Worm (Caenorhabditis elegans) whole organism, mixed stage, embryonic: ENCODE data around the gene T27C5.12.
A peak's percentile ranks its signal among the peaks of the same experiment; 100 is the strongest.
"Not testable (repeated sequence)": the region's sequence is repeated elsewhere in the genome, so short reads cannot be mapped to it uniquely, and the experiment has no call there.

Source experiments
- M03D4.4 ChIP-seq: sonication (generic microtip); optimal IDR thresholded peaks from 2 replicates; lab custom pipeline; 2017; ENCODE audit warnings: mild to moderate bottlenecking, missing genetic modification characterization, missing compliant biosample characterization
- bed-3 ChIP-seq: fragments of 200-800 bp; sonication (Bioruptor generic); optimal IDR thresholded peaks from 3 replicates; lab custom pipeline; 2018; ENCODE audit warnings: mild to moderate bottlenecking, missing genetic modification characterization, moderate library complexity, missing compliant biosample characterization
- blmp-1 ChIP-seq: fragments of 150-350 bp; optimal IDR thresholded peaks from 2 replicates; lab custom pipeline; 2014; ENCODE audit warnings: missing biosample characterization, missing genetic modification characterization
- ceh-39 ChIP-seq: fragments of 150-350 bp; optimal IDR thresholded peaks from 2 replicates; lab custom pipeline; 2014; ENCODE audit warnings: missing biosample characterization, missing genetic modification characterization
- ceh-43 ChIP-seq: fragments of 200-800 bp; sonication (Bioruptor generic); optimal IDR thresholded peaks from 2 replicates; lab custom pipeline; 2018; ENCODE audit warnings: mild to moderate bottlenecking, missing genetic modification characterization, moderate library complexity, missing compliant biosample characterization
- ceh-83 ChIP-seq: fragments of 200-800 bp; sonication (Bioruptor generic); optimal IDR thresholded peaks from 2 replicates; lab custom pipeline; 2018; ENCODE audit warnings: mild to moderate bottlenecking, missing genetic modification characterization, missing compliant biosample characterization
- ces-1 ChIP-seq: fragments of 150-350 bp; optimal IDR thresholded peaks from 2 replicates; lab custom pipeline; 2014; ENCODE audit warnings: missing biosample characterization, missing genetic modification reagents, missing genetic modification characterization
- cnd-1 ChIP-seq: fragments of 200-800 bp; sonication (Bioruptor generic); optimal IDR thresholded peaks from 2 replicates; lab custom pipeline; 2018; ENCODE audit warnings: mild to moderate bottlenecking, missing genetic modification characterization, missing compliant biosample characterization
- drap-1 ChIP-seq: fragments of 200-800 bp; sonication (Bioruptor generic); optimal IDR thresholded peaks from 3 replicates; lab custom pipeline; 2018; ENCODE audit warnings: mild to moderate bottlenecking, missing genetic modification characterization, missing compliant biosample characterization
- elt-1 ChIP-seq: sonication (generic microtip); optimal IDR thresholded peaks from 2 replicates; lab custom pipeline; 2017; ENCODE audit warnings: missing genetic modification characterization, mild to moderate bottlenecking, missing compliant biosample characterization, antibody characterized with exemption, moderate library complexity, borderline replicate concordance; ENCODE audit not compliant: insufficient read depth
- elt-3 ChIP-seq: fragments of 150-350 bp; optimal IDR thresholded peaks from 2 replicates; lab custom pipeline; 2014; ENCODE audit warnings: missing biosample characterization, missing genetic modification characterization
- flh-1 ChIP-seq: fragments of 200-800 bp; sonication (Bioruptor generic); optimal IDR thresholded peaks from 2 replicates; lab custom pipeline; 2018; ENCODE audit warnings: mild to moderate bottlenecking, missing genetic modification characterization, moderate library complexity, missing compliant biosample characterization
- ham-2 ChIP-seq: fragments of 200-800 bp; sonication (Bioruptor generic); optimal IDR thresholded peaks from 2 replicates; lab custom pipeline; 2018; ENCODE audit warnings: mild to moderate bottlenecking, missing genetic modification characterization, missing compliant biosample characterization
- hlh-1 ChIP-seq: fragments of 150-350 bp; optimal IDR thresholded peaks from 2 replicates; lab custom pipeline; 2014; ENCODE audit warnings: missing biosample characterization, missing genetic modification reagents, missing genetic modification characterization
- lin-13 ChIP-seq: fragments of 150-350 bp; optimal IDR thresholded peaks from 2 replicates; lab custom pipeline; 2014; ENCODE audit warnings: missing biosample characterization, missing genetic modification characterization
- lin-32 ChIP-seq: fragments of 200-800 bp; sonication (Bioruptor generic); optimal IDR thresholded peaks from 2 replicates; lab custom pipeline; 2018; ENCODE audit warnings: mild to moderate bottlenecking, missing genetic modification characterization, missing compliant biosample characterization
- lsy-2 ChIP-seq: fragments of 150-350 bp; optimal IDR thresholded peaks from 2 replicates; lab custom pipeline; 2014; ENCODE audit warnings: missing biosample characterization, missing genetic modification characterization
- mab-5 ChIP-seq: fragments of 150-350 bp; optimal IDR thresholded peaks from 2 replicates; lab custom pipeline; 2014; ENCODE audit warnings: missing biosample characterization, missing genetic modification characterization
- mep-1 ChIP-seq: fragments of 150-350 bp; optimal IDR thresholded peaks from 2 replicates; lab custom pipeline; 2017; ENCODE audit warnings: missing biosample characterization, missing genetic modification reagents, missing genetic modification characterization, inconsistent platforms
- nhr-12 ChIP-seq: fragments of 150-350 bp; optimal IDR thresholded peaks from 2 replicates; lab custom pipeline; 2014; ENCODE audit warnings: missing biosample characterization, missing genetic modification characterization
- nhr-2 ChIP-seq: fragments of 150-350 bp; optimal IDR thresholded peaks from 2 replicates; lab custom pipeline; 2014; ENCODE audit warnings: missing biosample characterization, missing genetic modification characterization
- nhr-237 ChIP-seq: fragments of 150-350 bp; optimal IDR thresholded peaks from 2 replicates; lab custom pipeline; 2014; ENCODE audit warnings: missing biosample characterization, missing genetic modification characterization
- nhr-28 ChIP-seq: fragments of 150-350 bp; optimal IDR thresholded peaks from 2 replicates; lab custom pipeline; 2014; ENCODE audit warnings: missing biosample characterization, missing genetic modification characterization
- nhr-76 ChIP-seq: sonication (generic microtip); optimal IDR thresholded peaks from 2 replicates; lab custom pipeline; 2017; ENCODE audit warnings: missing biosample characterization, missing genetic modification characterization
- pha-4 ChIP-seq: fragments of 150-350 bp; optimal IDR thresholded peaks from 2 replicates; lab custom pipeline; 2018; ENCODE audit warnings: missing biosample characterization, missing genetic modification reagents, missing genetic modification characterization
- sem-2 ChIP-seq: fragments of 200-800 bp; sonication (Bioruptor generic); optimal IDR thresholded peaks from 2 replicates; lab custom pipeline; 2018; ENCODE audit warnings: mild to moderate bottlenecking, missing genetic modification characterization, missing compliant biosample characterization
- snpc-4 ChIP-seq: fragments of 150-350 bp; optimal IDR thresholded peaks from 2 replicates; lab custom pipeline; 2014; ENCODE audit warnings: missing biosample characterization, missing genetic modification characterization
- sptf-1 ChIP-seq: sonication (generic microtip); optimal IDR thresholded peaks from 2 replicates; lab custom pipeline; 2017; ENCODE audit warnings: mild to moderate bottlenecking, missing genetic modification characterization, moderate library complexity, missing compliant biosample characterization
- unc-120 ChIP-seq: sonication (generic microtip); optimal IDR thresholded peaks from 2 replicates; lab custom pipeline; 2017; ENCODE audit warnings: missing genetic modification characterization, missing compliant biosample characterization; ENCODE audit not compliant: poor library complexity, severe bottlenecking
- unc-39 ChIP-seq: fragments of 150-350 bp; optimal IDR thresholded peaks from 2 replicates; lab custom pipeline; 2014; ENCODE audit warnings: missing biosample characterization, missing genetic modification characterization
- unc-62 ChIP-seq: fragments of 150-350 bp; optimal IDR thresholded peaks from 2 replicates; lab custom pipeline; 2014; ENCODE audit warnings: missing biosample characterization, missing genetic modification reagents, missing genetic modification characterization

Gene T27C5.12

DNA sequence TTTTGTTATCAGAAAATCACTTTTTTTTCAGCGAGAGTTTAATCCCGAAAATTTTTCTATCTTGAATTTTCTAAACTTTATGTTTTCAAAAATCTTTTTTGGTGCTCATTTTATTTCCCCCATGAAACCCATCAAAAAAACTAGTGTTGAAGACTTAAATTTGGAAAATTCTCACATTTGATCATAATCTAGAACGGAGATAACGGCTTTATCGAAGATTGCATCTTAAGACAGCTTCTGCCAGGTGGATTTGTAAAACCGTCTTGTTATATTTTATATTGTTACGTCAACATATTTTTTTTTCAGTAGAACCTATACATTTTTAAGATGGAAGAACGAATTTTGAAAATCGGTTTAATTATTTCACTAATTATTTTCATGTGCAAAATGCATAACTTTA lies at the start of gene T27C5.12:
Gene T27C5.12 (plus strand): TSS at position 301 of the 400 bp plus-strand sequence.
- TF ChIP-seq nhr-237 (no peak), hlh-1 (tag; lab: Kevin White, UChicago) (no peak), ceh-43 (GFP tag; lab: Kevin White, UChicago) (no peak), cnd-1 (tag; lab: Kevin White, UChicago) (no peak), unc-39 (no peak), unc-120 (no peak), sptf-1 (tag; lab: Kevin White, UChicago) (no peak), blmp-1 (no peak), flh-1 (GFP tag; lab: Kevin White, UChicago) (no peak), ceh-39 (tag; lab: Kevin White, UChicago) (no peak), snpc-4 (no peak), unc-62 (GFP tag; lab: Kevin White, UChicago) (no peak), lin-32 (no peak), nhr-28 (no peak), bed-3 (GFP tag; lab: Kevin White, UChicago) (no peak), mab-5 (no peak), ces-1 (GFP tag; lab: Kevin White, UChicago) (no peak), pha-4 (no peak), nhr-76 (tag; lab: Kevin White, UChicago) (no peak)
- TF ChIP-seq, all 35 proteins: peak for 0

DNA sequence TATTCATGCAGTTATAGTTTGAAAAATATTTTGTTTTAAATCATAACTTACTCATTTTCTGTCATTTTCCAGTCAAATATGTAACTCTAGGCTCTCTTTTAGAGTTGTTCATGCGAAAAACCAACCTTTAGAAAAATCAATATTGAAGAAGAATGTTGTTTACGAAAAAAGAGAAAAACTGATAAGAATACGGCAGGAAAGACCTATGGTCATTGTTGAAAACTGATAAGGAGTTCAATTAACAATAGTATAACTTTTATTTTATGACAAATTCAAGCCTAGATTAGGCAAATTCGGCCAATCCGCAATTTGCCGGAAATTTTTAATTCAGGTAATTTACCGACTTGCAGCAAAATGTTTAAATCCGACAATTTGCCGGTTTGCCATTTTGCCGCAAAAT lies 38.4 kb upstream of the T27C5.12 start, which contains the start of gene Y20C6A.1:
Gene Y20C6A.1 (minus strand): TSS at position 107 of the 400 bp plus-strand sequence.
- TF ChIP-seq sem-2 (GFP tag; lab: Kevin White, UChicago) = no peak
- TF ChIP-seq nhr-2 (tag; lab: Kevin White, UChicago) = no peak

DNA sequence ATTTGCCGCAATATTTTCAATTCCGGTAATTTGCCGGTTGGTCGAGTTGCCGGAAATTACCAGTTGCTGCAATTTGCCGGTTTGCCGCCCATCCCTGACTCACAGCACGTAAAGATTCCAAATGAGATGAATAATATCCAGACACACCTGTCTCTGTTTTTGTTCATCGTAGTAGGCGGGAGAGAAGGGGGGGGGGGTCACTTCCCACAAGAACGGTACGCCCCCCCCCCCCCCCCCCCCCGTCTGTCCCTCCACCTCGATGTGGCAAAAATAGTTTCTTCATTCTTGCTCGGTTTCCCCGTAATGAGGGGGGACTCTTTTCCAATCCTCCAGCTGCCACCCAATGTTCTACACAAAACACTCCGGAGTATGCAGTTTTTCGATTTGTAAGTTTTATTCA lies 37.9 kb upstream of the T27C5.12 start, which contains the start of gene fbxb-7:
Gene fbxb-7 (plus strand): TSS at position 267 of the 400 bp plus-strand sequence.
- no peak for TF ChIP-seq ceh-39 (tag; lab: Kevin White, UChicago)
- TF ChIP-seq drap-1 (GFP tag; lab: Kevin White, UChicago) = peak; percentile 53

DNA sequence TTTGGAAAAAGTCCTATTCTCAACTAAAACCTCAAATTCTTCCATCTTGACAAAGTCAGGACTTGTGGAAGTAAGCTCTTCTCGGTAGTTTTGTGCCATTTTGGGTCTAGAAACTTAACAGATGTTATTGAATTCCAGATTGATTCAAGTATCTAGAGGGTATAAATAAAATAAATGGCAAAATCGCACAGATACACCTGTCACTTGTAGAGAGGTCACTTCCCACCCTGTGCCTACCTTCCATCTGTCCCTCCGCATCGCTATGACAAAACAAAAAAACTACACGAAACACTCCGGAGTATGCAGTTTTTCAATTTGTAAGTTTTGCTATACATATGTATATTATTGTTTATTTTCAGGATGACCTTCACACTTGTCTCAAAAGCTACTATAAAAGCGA lies 35.1 kb upstream of the T27C5.12 start, which contains the start of gene Y20C6A.4:
Gene Y20C6A.4 (plus strand): TSS at position 301 of the 400 bp plus-strand sequence.
- no peak for TF ChIP-seq nhr-76 (tag; lab: Kevin White, UChicago)
- no peak for TF ChIP-seq nhr-237
- TF ChIP-seq M03D4.4 (tag; lab: Kevin White, UChicago) = no peak
- no peak for TF ChIP-seq mep-1 (tag; lab: Kevin White, UChicago)
- no peak for TF ChIP-seq ces-1 (GFP tag; lab: Kevin White, UChicago)
- TF ChIP-seq nhr-12 (tag; lab: Kevin White, UChicago) = no peak

DNA sequence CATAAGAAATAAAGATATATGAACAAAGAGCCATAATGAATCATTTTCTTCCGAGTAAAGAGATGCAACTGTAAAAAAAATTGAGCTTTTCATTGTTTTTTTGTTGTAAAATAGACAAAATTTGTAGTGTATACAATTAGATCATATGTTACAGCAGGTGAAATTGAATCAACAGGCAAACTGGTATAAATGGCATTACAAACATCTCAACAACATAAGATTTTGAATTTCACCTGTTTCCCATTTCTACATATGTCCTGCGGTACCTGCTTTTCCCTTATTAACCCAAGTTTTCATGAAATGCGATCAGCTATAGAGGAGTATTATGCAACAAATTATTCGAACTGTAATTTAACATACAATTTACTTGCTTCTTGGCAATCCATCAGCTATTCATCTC lies 19.7 kb upstream of the T27C5.12 start, which contains the start of gene srh-120:
Gene srh-120 (plus strand): TSS at position 301 of the 400 bp plus-strand sequence.
- no peak for TF ChIP-seq ham-2 (GFP tag; lab: Kevin White, UChicago)
- no peak for TF ChIP-seq unc-62 (GFP tag; lab: Kevin White, UChicago)
- no peak for TF ChIP-seq elt-1 (tag; lab: Kevin White, UChicago)

DNA sequence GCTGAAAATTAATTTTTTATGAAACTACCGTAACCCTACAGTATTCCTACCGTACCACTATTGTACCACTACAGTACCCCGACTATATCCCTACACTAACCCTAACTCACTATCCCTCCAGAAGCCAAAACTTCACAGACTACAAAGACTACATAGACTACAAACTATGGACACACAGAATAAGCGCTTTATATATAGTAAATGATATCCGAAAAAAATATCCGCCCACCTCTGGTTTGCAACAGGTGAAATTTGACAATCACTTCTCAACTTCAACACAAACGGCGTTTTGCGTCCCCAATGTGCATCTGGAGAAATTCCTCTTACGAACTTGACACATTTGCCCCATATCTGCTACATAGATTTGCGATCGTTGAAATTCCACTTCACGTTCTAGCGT lies 5.1 kb upstream of the T27C5.12 start, which contains the start of gene srh-132:
Gene srh-132 (plus strand): TSS at position 301 of the 400 bp plus-strand sequence.
- TF ChIP-seq unc-120; bed-3 (GFP tag; lab: Kevin White, UChicago); blmp-1: not testable (repeated sequence)
- TF ChIP-seq, all 35 proteins: peak for 0; not testable (repeated sequence) for 35

DNA sequence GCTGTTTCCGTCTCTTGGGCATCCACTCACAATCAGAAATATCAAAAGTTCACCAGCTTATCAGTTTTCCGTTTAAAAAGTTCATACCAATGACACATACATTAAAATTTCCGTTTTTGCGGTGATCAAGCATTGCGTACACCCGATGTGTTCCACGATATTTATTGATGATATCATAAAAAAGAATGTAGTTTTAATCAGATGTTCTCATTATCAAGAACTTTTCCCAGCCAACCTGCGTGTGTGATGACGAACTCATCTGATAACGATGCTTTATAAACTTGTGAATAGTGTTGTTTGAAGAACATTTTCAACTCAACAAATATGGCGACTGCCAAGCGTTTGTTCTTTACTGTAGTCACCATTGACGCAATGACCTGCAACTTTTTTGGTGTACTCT lies 1.8 kb downstream of the T27C5.12 start, which contains the start of gene clc-21:
Gene clc-21 (plus strand): TSS at position 301 of the 400 bp plus-strand sequence.
- TF ChIP-seq unc-62 (GFP tag; lab: Kevin White, UChicago) (no peak), sptf-1 (tag; lab: Kevin White, UChicago) (no peak), elt-3 (no peak), ham-2 (GFP tag; lab: Kevin White, UChicago) (no peak), nhr-2 (tag; lab: Kevin White, UChicago) (no peak), hlh-1 (tag; lab: Kevin White, UChicago) (no peak), ces-1 (GFP tag; lab: Kevin White, UChicago) (no peak), ceh-39 (tag; lab: Kevin White, UChicago) (no peak), lsy-2 (no peak), unc-120 (no peak), ceh-83 (no peak), ceh-43 (GFP tag; lab: Kevin White, UChicago) (no peak), nhr-237 (no peak), elt-1 (tag; lab: Kevin White, UChicago) (no peak), lin-13 (no peak), unc-39 (no peak), blmp-1 (no peak), pha-4 (no peak)
